Worm (Caenorhabditis elegans) whole organism, L4 larva: ENCODE results near the gene F10C2.3.

Experiments used
- F44E2.7 ChIP-seq: fragments of 200-800 bp; sonication (Bioruptor generic); IDR thresholded peaks from 2 replicates; pipeline ENCODE4 v2.1.2; 2022; ENCODE audit warnings: missing genetic modification characterization, missing compliant biosample characterization
- T20F7.1 ChIP-seq: fragments of 200-800 bp; sonication (Bioruptor generic); optimal IDR thresholded peaks from 2 replicates; lab custom pipeline; 2018; ENCODE audit warnings: mild to moderate bottlenecking, missing genetic modification characterization, missing compliant biosample characterization
- ama-1 ChIP-seq: fragments of 150-350 bp; optimal IDR thresholded peaks from 2 replicates; lab custom pipeline; 2014; ENCODE audit warnings: inconsistent platforms, mixed read lengths
- arid-1 ChIP-seq: fragments of 200-800 bp; sonication (Bioruptor generic); conservative IDR thresholded peaks from 2 replicates; pipeline ENCODE4 v1.3.6; 2022; ENCODE audit warnings: missing genetic modification reagents, missing genetic modification characterization, missing compliant biosample characterization
- ceh-44 ChIP-seq: fragments of 200-800 bp; sonication (Bioruptor generic); IDR thresholded peaks from 2 replicates; pipeline ENCODE4 v1.3.6; 2022; ENCODE audit warnings: missing genetic modification reagents, missing genetic modification characterization, missing compliant biosample characterization
- ces-1 ChIP-seq: fragments of 150-350 bp; sonication (generic microtip); optimal IDR thresholded peaks from 4 replicates; lab custom pipeline; 2014; ENCODE audit warnings: missing biosample characterization, missing genetic modification reagents, missing genetic modification characterization
- daf-16 ChIP-seq, 3 experiments: sonication (generic microtip); optimal IDR thresholded peaks; 2 replicates each; lab custom pipeline; 2016 to 2017; ENCODE audit warnings: missing genetic modification characterization in 3 of 3, missing genetic modification reagents in 3 of 3, mild to moderate bottlenecking in 2 of 3, missing compliant biosample characterization in 2 of 3, missing biosample characterization in 1 of 3, moderate library complexity in 1 of 3
- dve-1 ChIP-seq: sonication (generic microtip); optimal IDR thresholded peaks from 2 replicates; lab custom pipeline; 2017; ENCODE audit warnings: antibody characterized with exemption, mild to moderate bottlenecking, missing genetic modification characterization, missing compliant biosample characterization; ENCODE audit not compliant: insufficient read depth
- egl-43 ChIP-seq: fragments of 200-800 bp; sonication (Bioruptor generic); IDR thresholded peaks from 2 replicates; pipeline ENCODE4 v1.3.6; 2022; ENCODE audit warnings: missing genetic modification reagents, missing genetic modification characterization, missing compliant biosample characterization
- lin-39 ChIP-seq: fragments of 150-350 bp; optimal IDR thresholded peaks from 2 replicates; lab custom pipeline; 2014; ENCODE audit warnings: missing biosample characterization, missing genetic modification reagents, missing genetic modification characterization
- lir-3 ChIP-seq: sonication (generic microtip); optimal IDR thresholded peaks from 2 replicates; lab custom pipeline; 2016; ENCODE audit warnings: mild to moderate bottlenecking, missing genetic modification characterization, missing compliant biosample characterization
- madf-9 ChIP-seq: fragments of 200-800 bp; sonication (Bioruptor generic); conservative IDR thresholded peaks from 2 replicates; pipeline ENCODE4 v1.3.6; 2022; ENCODE audit warnings: missing genetic modification reagents, missing genetic modification characterization, missing compliant biosample characterization
- nhr-25 ChIP-seq: sonication (generic microtip); optimal IDR thresholded peaks from 2 replicates; lab custom pipeline; 2017; ENCODE audit warnings: missing genetic modification characterization, mild to moderate bottlenecking, missing compliant biosample characterization, antibody characterized with exemption, moderate library complexity, borderline replicate concordance; ENCODE audit not compliant: insufficient read depth
- set-16 ChIP-seq: fragments of 200-800 bp; sonication (Bioruptor generic); IDR thresholded peaks from 2 replicates; pipeline ENCODE4 v1.3.6; 2022; ENCODE audit warnings: missing genetic modification reagents, missing genetic modification characterization, missing compliant biosample characterization
- snpc-4 ChIP-seq: fragments of 150-350 bp; optimal IDR thresholded peaks from 2 replicates; lab custom pipeline; 2014; ENCODE audit warnings: missing biosample characterization, missing genetic modification characterization
- tra-1 ChIP-seq: fragments of 200-800 bp; sonication (Bioruptor generic); IDR thresholded peaks from 2 replicates; pipeline ENCODE4 v1.3.6; 2022; ENCODE audit warnings: missing genetic modification reagents, missing genetic modification characterization, missing compliant biosample characterization
- unc-39 ChIP-seq: sonication (generic microtip); optimal IDR thresholded peaks from 2 replicates; lab custom pipeline; 2017; ENCODE audit warnings: missing biosample characterization, missing genetic modification characterization
- unc-62 ChIP-seq, 3 experiments: fragments of 150-350 bp in 1 of 3; sonication (generic microtip); optimal IDR thresholded peaks in 2 of 3; peaks in 1 of 3; 1 replicate in 1 of 3; 2 replicates in 2 of 3; lab custom pipeline; 2014 to 2017; ENCODE audit warnings: missing biosample characterization in 3 of 3, missing genetic modification characterization in 3 of 3, missing genetic modification reagents in 3 of 3, missing genotype in 1 of 3
- ztf-11 ChIP-seq: fragments of 150-350 bp; optimal IDR thresholded peaks from 2 replicates; lab custom pipeline; 2014; ENCODE audit warnings: missing biosample characterization, missing genetic modification characterization
- ztf-7 ChIP-seq: fragments of 150-350 bp; optimal IDR thresholded peaks from 2 replicates; lab custom pipeline; 2014; ENCODE audit warnings: missing biosample characterization, missing genetic modification characterization

F10C2.3 gene

DNA sequence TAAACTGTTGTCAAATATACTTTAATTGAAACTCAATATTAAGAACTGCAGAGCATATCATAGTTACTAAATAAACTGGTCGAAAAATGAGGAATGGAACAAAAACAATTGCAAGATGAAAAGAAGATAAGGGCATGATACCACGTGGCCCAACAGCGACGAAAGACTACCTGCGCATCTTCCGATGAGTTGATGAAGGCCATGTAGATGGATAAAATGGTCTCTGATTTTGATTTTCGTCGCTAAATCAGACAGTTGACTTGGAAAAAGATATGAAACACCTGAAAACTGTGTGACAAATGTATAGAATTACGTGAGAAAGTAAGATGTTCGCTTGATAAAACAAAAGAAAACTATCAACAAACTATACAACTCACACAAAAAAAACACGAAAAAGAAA, 51.4 kb downstream of the F10C2.3 start (continued):
- TF ChIP-seq ztf-11 (tag; lab: Kevin White, UChicago) (no peak), ces-1 (no peak), madf-9 (GFP tag; lab: Robert Waterston, UW) (no peak), F44E2.7 (GFP tag; lab: Robert Waterston, UW) (no peak), ceh-44 (no peak), dve-1 (tag; lab: Kevin White, UChicago) (no peak), daf-16 (GFP tag; optimal IDR thresholded peaks at IDR 0.05; lab: Kevin White, UChicago) (no peak), daf-16 (tag; optimal IDR thresholded peaks at IDR 0.05; lab: Kevin White, UChicago) (no peak), unc-62 (GFP tag; optimal IDR thresholded peaks at IDR 0.05 in 1 of 2; lab: Kevin White, UChicago) (peak in 1 of 2 experiments; percentile 3), unc-62 (tag; optimal IDR thresholded peaks at IDR 0.05; lab: Kevin White, UChicago) (no peak), egl-43 (GFP tag; lab: Robert Waterston, UW) (no peak), nhr-25 (peak; percentile 65), ama-1 (lab: Kevin White, UChicago) (no peak), lir-3 (tag; lab: Kevin White, UChicago) (no peak), lin-39 (tag; lab: Kevin White, UChicago) (no peak), unc-39 (tag; lab: Kevin White, UChicago) (no peak), arid-1 (GFP tag; lab: Robert Waterston, UW) (no peak), ztf-7 (tag; lab: Kevin White, UChicago) (no peak), tra-1 (GFP tag; lab: Robert Waterston, UW) (no peak), set-16 (no peak), T20F7.1 (GFP tag; lab: Kevin White, UChicago) (no peak), snpc-4 (tag; lab: Kevin White, UChicago) (no peak)
